Fruit fly (Drosophila melanogaster) whole organism, embryonic: ENCODE results near the gene CG14174.

Source experiments
- Adf1 ChIP-seq: fragments of 200-800 bp; sonication (Bioruptor generic); IDR thresholded peaks from 2 replicates; pipeline ENCODE4 v1.3.6; 2022; ENCODE audit warnings: missing biosample characterization, missing genetic modification characterization
- Atf-2 ChIP-seq: fragments of 200-800 bp; sonication (Bioruptor generic); optimal IDR thresholded peaks from 2 replicates; lab custom pipeline; 2016; ENCODE audit warnings: missing biosample characterization, missing genetic modification characterization
- CG12219 ChIP-seq: fragments of 200-800 bp; sonication (Bioruptor generic); optimal IDR thresholded peaks from 3 replicates; lab custom pipeline; 2018; ENCODE audit warnings: missing biosample characterization, mild to moderate bottlenecking, missing genetic modification characterization
- CG12942 ChIP-seq: fragments of 200-800 bp; sonication (Bioruptor generic); optimal IDR thresholded peaks from 3 replicates; lab custom pipeline; 2016; ENCODE audit warnings: missing biosample characterization, missing genetic modification characterization
- CG15073 ChIP-seq: fragments of 200-800 bp; sonication (Bioruptor generic); optimal IDR thresholded peaks from 2 replicates; lab custom pipeline; 2016; ENCODE audit warnings: missing biosample characterization, missing genetic modification characterization
- CG15696 ChIP-seq: fragments of 200-800 bp; sonication (Bioruptor generic); optimal IDR thresholded peaks from 2 replicates; lab custom pipeline; 2019; ENCODE audit warnings: missing biosample characterization, mild to moderate bottlenecking, missing genetic modification characterization, moderate library complexity
- CG16813 ChIP-seq: fragments of 200-800 bp; sonication (Bioruptor generic); IDR thresholded peaks from 3 replicates; pipeline ENCODE4 v1.3.6; 2022; ENCODE audit warnings: missing biosample characterization, missing genetic modification characterization; ENCODE audit not compliant: partially characterized antibody
- CG18011 ChIP-seq: fragments of 200-800 bp; sonication (Bioruptor generic); optimal IDR thresholded peaks from 2 replicates; lab custom pipeline; 2017; ENCODE audit warnings: missing biosample characterization, missing genetic modification characterization, mild to moderate bottlenecking, moderate library complexity, missing genotype
- CG18599 ChIP-seq: fragments of 200-800 bp; sonication (Bioruptor generic); optimal IDR thresholded peaks from 3 replicates; lab custom pipeline; 2017; ENCODE audit warnings: missing biosample characterization, missing genetic modification characterization, mild to moderate bottlenecking, moderate library complexity, missing genetic modification reagents
- CG2199 ChIP-seq: fragments of 200-800 bp; sonication (Bioruptor generic); IDR thresholded peaks from 3 replicates; pipeline ENCODE4 v1.3.6; 2022; ENCODE audit warnings: missing biosample characterization, missing genetic modification characterization
- CG31224 ChIP-seq: fragments of 200-800 bp; sonication (Bioruptor generic); IDR thresholded peaks from 2 replicates; pipeline ENCODE4 v1.3.6; 2022; ENCODE audit warnings: missing biosample characterization, missing genetic modification characterization
- CG3281 ChIP-seq: fragments of 200-800 bp; sonication (Bioruptor generic); optimal IDR thresholded peaks from 3 replicates; lab custom pipeline; 2017; ENCODE audit warnings: missing biosample characterization, mild to moderate bottlenecking, missing genetic modification characterization
- CG34376 ChIP-seq: fragments of 200-800 bp; sonication (Bioruptor generic); optimal IDR thresholded peaks from 2 replicates; lab custom pipeline; 2018; ENCODE audit warnings: missing biosample characterization, mild to moderate bottlenecking, missing genetic modification characterization
- CG43689 ChIP-seq: fragments of 200-800 bp; sonication (Bioruptor generic); IDR thresholded peaks from 2 replicates; pipeline ENCODE4 v1.3.6; 2022; ENCODE audit warnings: missing biosample characterization, missing genetic modification characterization
- CG6683 ChIP-seq: fragments of 200-800 bp; sonication (Bioruptor generic); optimal IDR thresholded peaks from 2 replicates; lab custom pipeline; 2017; ENCODE audit warnings: missing biosample characterization, mild to moderate bottlenecking, missing genetic modification characterization, missing genetic modification reagents
- CG6689 ChIP-seq: fragments of 200-800 bp; sonication (Bioruptor generic); IDR thresholded peaks from 2 replicates; pipeline ENCODE4 v1.3.6; 2022; ENCODE audit warnings: missing biosample characterization, missing genetic modification characterization
- CG6791 ChIP-seq: fragments of 200-800 bp; sonication (Bioruptor generic); IDR thresholded peaks from 3 replicates; pipeline ENCODE4 v1.3.6; 2022; ENCODE audit warnings: missing biosample characterization, missing genetic modification characterization; ENCODE audit not compliant: partially characterized antibody
- CG7786 ChIP-seq: fragments of 200-800 bp; sonication (Bioruptor generic); optimal IDR thresholded peaks from 2 replicates; lab custom pipeline; 2016; ENCODE audit warnings: missing biosample characterization, missing genetic modification characterization
- CG8089 ChIP-seq: fragments of 200-800 bp; sonication (Bioruptor generic); optimal IDR thresholded peaks from 3 replicates; lab custom pipeline; 2016; ENCODE audit warnings: missing biosample characterization, missing genetic modification characterization
- CG8944 ChIP-seq: fragments of 200-800 bp; sonication (Bioruptor generic); optimal IDR thresholded peaks from 3 replicates; lab custom pipeline; 2016; ENCODE audit warnings: missing biosample characterization, missing genetic modification characterization
- CG9797 ChIP-seq: fragments of 200-800 bp; sonication (Bioruptor generic); optimal IDR thresholded peaks from 3 replicates; lab custom pipeline; 2018; ENCODE audit warnings: missing biosample characterization, mild to moderate bottlenecking, missing genetic modification characterization
- CG9876 ChIP-seq: fragments of 200-800 bp; sonication (Bioruptor generic); optimal IDR thresholded peaks from 2 replicates; lab custom pipeline; 2016; ENCODE audit warnings: missing biosample characterization, missing genetic modification characterization
- Chrac-16 ChIP-seq: fragments of 200-800 bp; sonication (Bioruptor generic); optimal IDR thresholded peaks from 3 replicates; lab custom pipeline; 2016; ENCODE audit warnings: missing biosample characterization, missing genetic modification characterization
- CkIIα-i1 ChIP-seq: fragments of 200-800 bp; sonication (Bioruptor generic); IDR thresholded peaks from 2 replicates; pipeline ENCODE4 v1.3.6; 2022; ENCODE audit warnings: missing biosample characterization, missing genetic modification characterization
- Drgx ChIP-seq: fragments of 200-800 bp; sonication (Bioruptor generic); IDR thresholded peaks from 2 replicates; pipeline ENCODE4 v1.3.6; 2022; ENCODE audit warnings: missing biosample characterization, missing genetic modification characterization
- Ets65A ChIP-seq: fragments of 200-800 bp; sonication (Bioruptor generic); peaks from one replicate; lab custom pipeline; 2016; ENCODE audit warnings: missing biosample characterization, missing genetic modification characterization
- GATAe ChIP-seq: fragments of 200-800 bp; sonication (Bioruptor generic); conservative IDR thresholded peaks from 2 replicates; pipeline ENCODE4 v1.3.6; 2022; ENCODE audit warnings: missing biosample characterization, missing genetic modification characterization
- Hey ChIP-seq: fragments of 200-800 bp; sonication (Bioruptor generic); optimal IDR thresholded peaks from 3 replicates; lab custom pipeline; 2018; ENCODE audit warnings: missing biosample characterization, mild to moderate bottlenecking, missing genetic modification characterization
- HmgD ChIP-seq: fragments of 200-800 bp; sonication (Bioruptor generic); optimal IDR thresholded peaks from 3 replicates; lab custom pipeline; 2016; ENCODE audit warnings: missing biosample characterization, missing genetic modification characterization
- MBD-R2 ChIP-seq: fragments of 200-800 bp; sonication (Bioruptor generic); IDR thresholded peaks from 2 replicates; pipeline ENCODE4 v1.3.6; 2022; ENCODE audit warnings: missing biosample characterization, missing genetic modification characterization
- Opbp ChIP-seq: fragments of 200-800 bp; sonication (Bioruptor generic); IDR thresholded peaks from 3 replicates; pipeline ENCODE4 v1.3.6; 2022; ENCODE audit warnings: missing biosample characterization, missing genetic modification characterization; ENCODE audit not compliant: partially characterized antibody
- PHDP ChIP-seq: fragments of 200-800 bp; sonication (Bioruptor generic); optimal IDR thresholded peaks from 3 replicates; lab custom pipeline; 2018; ENCODE audit warnings: missing biosample characterization, mild to moderate bottlenecking, missing genetic modification characterization, moderate library complexity
- Poxn ChIP-seq: fragments of 200-800 bp; sonication (Bioruptor generic); IDR thresholded peaks from 2 replicates; pipeline ENCODE4 v1.3.6; 2022; ENCODE audit warnings: missing biosample characterization, missing genetic modification characterization
- al ChIP-seq: fragments of 200-800 bp; sonication (Bioruptor generic); IDR thresholded peaks from 2 replicates; pipeline ENCODE4 v1.3.6; 2022; ENCODE audit warnings: missing biosample characterization, missing genetic modification characterization
- caup ChIP-seq: fragments of 200-800 bp; sonication (Bioruptor generic); optimal IDR thresholded peaks from 3 replicates; lab custom pipeline; 2017; ENCODE audit warnings: missing biosample characterization, mild to moderate bottlenecking, missing genetic modification characterization, moderate library complexity; ENCODE audit not compliant: severe bottlenecking
- cg ChIP-seq: fragments of 200-800 bp; sonication (Bioruptor generic); optimal IDR thresholded peaks from 3 replicates; lab custom pipeline; 2019; ENCODE audit warnings: missing biosample characterization, mild to moderate bottlenecking, missing genetic modification characterization, moderate library complexity
- chm ChIP-seq: fragments of 200-800 bp; sonication (Bioruptor generic); IDR thresholded peaks from 2 replicates; pipeline ENCODE4 v1.3.6; 2022; ENCODE audit warnings: missing biosample characterization, missing genetic modification characterization
- crol ChIP-seq: fragments of 200-800 bp; sonication (Bioruptor generic); IDR thresholded peaks from 2 replicates; pipeline ENCODE4 v1.3.6; 2022; ENCODE audit warnings: missing biosample characterization, missing genetic modification characterization
- ftz-f1 ChIP-seq: fragments of 200-800 bp; sonication (Bioruptor generic); optimal IDR thresholded peaks from 2 replicates; lab custom pipeline; 2016; ENCODE audit warnings: missing biosample characterization, missing genetic modification characterization
- gt ChIP-seq: fragments of 200-800 bp; sonication (Bioruptor generic); IDR thresholded peaks from 2 replicates; pipeline ENCODE4 v1.3.6; 2022; ENCODE audit warnings: missing biosample characterization, missing genetic modification characterization
- hb ChIP-seq: fragments of 200-800 bp; sonication (Bioruptor generic); IDR thresholded peaks from 3 replicates; pipeline ENCODE4 v1.3.6; 2022; ENCODE audit warnings: missing biosample characterization, missing genetic modification characterization; ENCODE audit not compliant: partially characterized antibody
- kay ChIP-seq: fragments of 200-800 bp; sonication (Bioruptor generic); optimal IDR thresholded peaks from 2 replicates; lab custom pipeline; 2016; ENCODE audit warnings: missing biosample characterization, missing genetic modification characterization
- mirr ChIP-seq: fragments of 200-800 bp; sonication (Bioruptor generic); optimal IDR thresholded peaks from 3 replicates; lab custom pipeline; 2018; ENCODE audit warnings: missing biosample characterization, mild to moderate bottlenecking, missing genetic modification characterization
- nom ChIP-seq: fragments of 200-800 bp; sonication (Bioruptor generic); optimal IDR thresholded peaks from 2 replicates; lab custom pipeline; 2017; ENCODE audit warnings: missing biosample characterization, missing genetic modification characterization, mild to moderate bottlenecking, moderate library complexity, missing genetic modification reagents
- onecut ChIP-seq: fragments of 200-800 bp; sonication (Bioruptor generic); IDR thresholded peaks from 2 replicates; pipeline ENCODE4 v1.3.6; 2022; ENCODE audit warnings: missing biosample characterization, missing genetic modification characterization
- pfk ChIP-seq: fragments of 200-800 bp; sonication (Bioruptor generic); optimal IDR thresholded peaks from 2 replicates; lab custom pipeline; 2018; ENCODE audit warnings: missing biosample characterization, mild to moderate bottlenecking, missing genetic modification characterization, moderate library complexity
- scrt ChIP-seq: fragments of 200-800 bp; sonication (Bioruptor generic); optimal IDR thresholded peaks from 2 replicates; lab custom pipeline; 2018; ENCODE audit warnings: missing biosample characterization, mild to moderate bottlenecking, missing genetic modification characterization, moderate library complexity
- sd ChIP-seq: fragments of 200-800 bp; sonication (Bioruptor generic); optimal IDR thresholded peaks from 3 replicates; lab custom pipeline; 2018; ENCODE audit warnings: missing biosample characterization, mild to moderate bottlenecking, missing genetic modification characterization, moderate library complexity
- sens-2 ChIP-seq: fragments of 200-800 bp; sonication (Bioruptor generic); IDR thresholded peaks from 2 replicates; pipeline ENCODE4 v1.3.6; 2022; ENCODE audit warnings: missing biosample characterization, missing genetic modification characterization
- seq ChIP-seq: fragments of 200-800 bp; sonication (Bioruptor generic); IDR thresholded peaks from 2 replicates; pipeline ENCODE4 v1.3.6; 2022; ENCODE audit warnings: missing biosample characterization, missing genetic modification characterization
- slp2 ChIP-seq: fragments of 200-800 bp; sonication (Bioruptor generic); optimal IDR thresholded peaks from 2 replicates; lab custom pipeline; 2016; ENCODE audit warnings: missing biosample characterization, missing genetic modification characterization
- ttk ChIP-seq: fragments of 200-800 bp; sonication (Bioruptor generic); IDR thresholded peaks from 2 replicates; pipeline ENCODE4 v2.1.2; 2022; ENCODE audit warnings: missing biosample characterization, missing genetic modification characterization

Gene CG14174

dm6 chr3L:9691476-9691826 lies 27.7 kb upstream of the CG14174 start (continued):
- TF ChIP-seq gt (GFP tag; lab: Robert Waterston, UW) (no peak), CG6791 (0 out of 3 replicates have a peak, but pooled peaks have one; percentile 40), pfk (GFP tag; lab: Kevin White, UChicago) (peak; percentile 20), Hey (peak; percentile 12), CG9797 (GFP tag; lab: Kevin White, UChicago) (no peak), slp2 (GFP tag; lab: Kevin White, UChicago) (no peak), PHDP (tag; lab: Kevin White, UChicago) (no peak), CG7786 (no peak), CG8944 (GFP tag; lab: Kevin White, UChicago) (no peak), scrt (GFP tag; lab: Kevin White, UChicago) (no peak), CG15073 (no peak), CG3281 (peak; percentile 7), Opbp (GFP tag; lab: Robert Waterston, UW) (no peak), CG9876 (GFP tag; lab: Kevin White, UChicago) (no peak), CG12219 (GFP tag; lab: Kevin White, UChicago) (no peak), Ets65A (peak; percentile 24), CG18011 (GFP tag; lab: Kevin White, UChicago) (peak; percentile 96), seq (no peak), onecut (GFP tag; lab: Robert Waterston, UW) (peak; percentile 70), chm (GFP tag; lab: Robert Waterston, UW) (no peak), CG43689 (GFP tag; lab: Robert Waterston, UW) (no peak), CG8089 (no peak), CG31224 (GFP tag; lab: Robert Waterston, UW) (no peak), HmgD (GFP tag; lab: Kevin White, UChicago) (no peak), hb (GFP tag; lab: Robert Waterston, UW) (no peak), nom (GFP tag; lab: Kevin White, UChicago) (no peak), CG34376 (GFP tag; lab: Kevin White, UChicago) (peak; percentile 93), sens-2 (GFP tag; lab: Robert Waterston, UW) (no peak), crol (GFP tag; lab: Robert Waterston, UW) (no peak), CG2199 (GFP tag; lab: Robert Waterston, UW) (no peak), Poxn (GFP tag; lab: Robert Waterston, UW) (no peak), kay (GFP tag; lab: Kevin White, UChicago) (no peak), Chrac-16 (GFP tag; lab: Kevin White, UChicago) (no peak), CG6683 (GFP tag; lab: Kevin White, UChicago) (no peak), CG12942 (no peak), mirr (peak; percentile 89), cg (GFP tag; lab: Kevin White, UChicago) (no peak), Atf-2 (GFP tag; lab: Kevin White, UChicago) (no peak), CG15696 (tag; lab: Kevin White, UChicago) (no peak), Drgx (GFP tag; lab: Robert Waterston, UW) (no peak), sd (peak; percentile 66), al (GFP tag; lab: Robert Waterston, UW) (no peak), Adf1 (peak; percentile 4; the same call in 1 of the 2 replicates), GATAe (GFP tag; lab: Robert Waterston, UW) (peak; percentile 90), caup (GFP tag; lab: Kevin White, UChicago) (peak; percentile 12), CkIIα-i1 (GFP tag; lab: Robert Waterston, UW) (no peak), MBD-R2 (GFP tag; lab: Robert Waterston, UW) (0 out of 2 replicates have a peak, but pooled peaks have one; percentile 5), ftz-f1 (GFP tag; lab: Kevin White, UChicago) (peak; percentile 51), CG16813 (GFP tag; lab: Robert Waterston, UW) (no peak), ttk (no peak), CG6689 (GFP tag; lab: Robert Waterston, UW) (no peak), CG18599 (GFP tag; lab: Kevin White, UChicago) (peak; percentile 27)
